Fruit fly (Drosophila melanogaster): ENCODE measurements around the gene Dmtn.

Gene Dmtn

dm6 chr3R:6341668-6342067, 64.0 kb downstream of the Dmtn start, which contains the start of gene CG17917:
CG17917 (plus strand) TSS chr3R:6341968.
- TF ChIP-seq acj6 (GFP tag; optimal IDR thresholded peaks at IDR 0.05) (no peak), fd85E (GFP tag; optimal IDR thresholded peaks at IDR 0.05) (no peak), CG11294 (GFP tag; IDR thresholded peaks at IDR 0.05) (no peak), Gug (GFP tag; IDR thresholded peaks at IDR 0.05) (no peak)

- TF ChIP-seq dsx (GFP tag; optimal IDR thresholded peaks at IDR 0.05; ENCODE audit: poor library complexity, severe bottlenecking) (no peak), CG34406 (GFP tag; optimal IDR thresholded peaks at IDR 0.05) (no peak), CG3919 (GFP tag; optimal IDR thresholded peaks at IDR 0.05) (no peak), CG16779 (tag; optimal IDR thresholded peaks at IDR 0.05) (no peak)
These were observed 65.9 kb downstream of the Dmtn start, which contains the start of gene Osi20 for dm6 chr3R:6339795-6340194. Osi20 (plus strand) TSS chr3R:6340095.

Data from whole organism, prepupa.